Fruit fly (Drosophila melanogaster): Measurements from ENCODE around the gene Or30a.

Gene Or30a

DNA sequence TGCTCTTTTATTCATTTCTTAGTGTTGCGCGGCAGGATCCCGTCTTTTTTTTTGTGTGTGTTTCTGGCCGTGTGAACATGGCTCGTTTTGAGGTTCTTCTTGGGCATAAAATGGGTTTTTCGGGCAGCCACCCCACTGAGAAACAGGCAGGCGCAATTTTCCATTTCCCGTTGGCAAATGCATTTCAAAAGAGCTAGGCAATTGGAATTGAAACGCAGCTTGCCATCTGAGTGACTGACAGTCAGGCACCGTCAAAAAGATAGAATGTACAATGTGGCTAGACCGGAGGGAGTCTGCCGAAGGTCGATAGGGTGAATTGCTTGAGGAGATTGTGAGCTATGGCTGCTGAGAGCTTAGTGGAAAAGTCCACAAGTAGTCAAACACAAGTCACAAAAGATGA is 38.5 kb downstream of the Or30a start:
- TF ChIP-seq insv (optimal IDR thresholded peaks at IDR 0.05), result no peak
- TF ChIP-seq h (optimal IDR thresholded peaks at IDR 0.05), result no peak
- TF ChIP-seq ttk (optimal IDR thresholded peaks at IDR 0.05), result no peak

DNA sequence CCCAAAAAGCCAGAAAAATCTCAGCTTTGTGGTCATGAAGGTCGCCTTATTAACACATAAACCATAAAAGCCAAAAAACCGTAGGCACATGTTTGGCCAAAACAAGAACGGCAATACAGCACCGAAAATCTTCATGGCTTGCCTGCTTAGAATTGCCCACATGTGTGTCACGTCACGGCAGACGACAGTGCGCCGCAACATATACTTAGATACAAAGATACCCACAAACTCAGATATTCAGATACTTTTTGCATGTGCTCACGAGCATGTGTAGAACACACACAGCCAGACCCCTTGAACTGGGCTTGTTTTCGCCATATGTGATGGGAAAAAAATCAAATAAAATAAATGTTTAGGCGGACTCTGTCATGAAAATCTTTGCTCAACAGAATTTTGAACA is 39.2 kb downstream of the Or30a start:
- TF ChIP-seq insv (optimal IDR thresholded peaks at IDR 0.05) (no peak), psq (optimal IDR thresholded peaks at IDR 0.05) (no peak), Sin3A (optimal IDR thresholded peaks at IDR 0.05) (no peak), ttk (optimal IDR thresholded peaks at IDR 0.05) (no peak), h (optimal IDR thresholded peaks at IDR 0.05) (no peak), Myc (optimal IDR thresholded peaks at IDR 0.05) (no peak)

DNA sequence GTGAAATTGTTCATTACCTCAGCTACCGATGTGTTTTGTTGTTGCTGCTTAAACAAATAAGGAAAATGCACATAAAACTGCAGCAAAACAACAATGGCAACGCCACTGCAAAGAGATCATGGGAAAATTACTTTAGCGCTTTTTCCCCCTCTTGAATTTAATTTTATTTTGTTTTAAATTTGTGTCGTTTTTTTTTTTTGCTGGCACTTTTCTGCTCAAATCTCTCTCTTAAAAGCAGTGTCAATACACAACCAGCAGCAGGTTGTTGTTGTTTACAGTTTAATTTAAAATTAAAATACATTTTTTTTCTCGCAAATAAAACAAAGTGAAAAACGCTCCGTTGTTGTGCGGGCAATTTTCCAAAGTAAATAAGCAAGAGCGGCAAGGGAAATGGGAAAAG is 46.2 kb downstream of the Or30a start:
- TF ChIP-seq Sin3A (optimal IDR thresholded peaks at IDR 0.05), result no peak
- no peak for TF ChIP-seq h (optimal IDR thresholded peaks at IDR 0.05)
- TF ChIP-seq ttk (optimal IDR thresholded peaks at IDR 0.05), result no peak
- TF ChIP-seq Myc (optimal IDR thresholded peaks at IDR 0.05), result no peak
- TF ChIP-seq psq (optimal IDR thresholded peaks at IDR 0.05), result no peak
- TF ChIP-seq insv (optimal IDR thresholded peaks at IDR 0.05), result no peak

DNA sequence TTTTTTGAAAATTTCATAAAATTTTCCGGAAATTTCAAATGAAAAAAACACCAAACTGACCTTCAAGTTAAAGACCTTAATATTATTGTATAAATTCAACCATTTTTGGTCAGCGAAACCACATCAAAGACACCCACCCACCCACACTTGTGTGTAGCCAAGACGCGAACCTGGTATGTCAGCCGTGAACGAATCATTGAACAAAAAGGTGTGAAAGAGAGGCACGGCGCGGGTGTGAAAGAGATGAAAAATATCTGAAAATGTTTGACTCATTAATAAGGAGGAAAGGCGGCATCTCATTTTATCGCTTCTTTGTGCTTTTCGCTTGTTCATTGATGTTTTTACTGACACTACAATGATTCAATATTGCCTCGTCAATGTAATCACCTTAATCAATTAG is 46.7 kb downstream of the Or30a start:
- TF ChIP-seq h (optimal IDR thresholded peaks at IDR 0.05) (no peak), Sin3A (optimal IDR thresholded peaks at IDR 0.05) (no peak), insv (optimal IDR thresholded peaks at IDR 0.05) (no peak), Myc (optimal IDR thresholded peaks at IDR 0.05) (no peak), psq (optimal IDR thresholded peaks at IDR 0.05) (no peak), ttk (optimal IDR thresholded peaks at IDR 0.05) (no peak)

DNA sequence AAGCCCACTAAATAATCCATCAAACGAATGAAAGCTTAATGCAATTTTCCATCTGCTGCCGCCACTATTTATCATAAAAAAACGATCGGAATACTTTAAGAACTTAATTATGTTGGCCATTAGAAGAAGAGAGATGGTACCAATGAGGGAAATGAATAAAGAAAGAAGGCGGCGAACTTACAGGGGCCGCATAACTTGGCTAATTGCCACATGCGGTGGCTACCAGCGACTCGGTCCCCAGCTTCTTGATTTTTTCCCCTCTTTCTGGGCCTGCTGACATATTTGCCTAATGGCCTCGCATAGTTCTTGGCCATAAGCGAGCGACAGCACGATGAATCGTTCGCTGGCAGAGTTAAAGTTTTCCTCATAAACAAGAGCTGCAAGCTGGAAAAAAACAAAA is 48.5 kb downstream of the Or30a start:
- no peak for TF ChIP-seq Myc (optimal IDR thresholded peaks at IDR 0.05)
- no peak for TF ChIP-seq insv (optimal IDR thresholded peaks at IDR 0.05)
- TF ChIP-seq Sin3A (optimal IDR thresholded peaks at IDR 0.05), result no peak
- TF ChIP-seq ttk (optimal IDR thresholded peaks at IDR 0.05), result no peak
- TF ChIP-seq h (optimal IDR thresholded peaks at IDR 0.05), result no peak
- no peak for TF ChIP-seq psq (optimal IDR thresholded peaks at IDR 0.05)
